Fruit fly (Drosophila melanogaster) whole organism, prepupa: ENCODE measurements around the gene CG13796.

ENCODE experiments used
- CG10669 ChIP-seq: fragments of 200-800 bp; sonication (Bioruptor generic); optimal IDR thresholded peaks from 3 replicates; lab custom pipeline; 2018; ENCODE audit warnings: missing biosample characterization, mild to moderate bottlenecking, missing genetic modification characterization, moderate library complexity
- CG31627 ChIP-seq: fragments of 200-800 bp; sonication (Bioruptor generic); optimal IDR thresholded peaks from 3 replicates; lab custom pipeline; 2016; ENCODE audit warnings: missing biosample characterization, missing genetic modification characterization
- Hr39 ChIP-seq: fragments of 200-800 bp; sonication (Bioruptor generic); optimal IDR thresholded peaks from 2 replicates; lab custom pipeline; 2016; ENCODE audit warnings: missing biosample characterization, missing genetic modification characterization
- fd59A ChIP-seq: fragments of 200-800 bp; sonication (Bioruptor generic); optimal IDR thresholded peaks from 2 replicates; lab custom pipeline; 2017; ENCODE audit warnings: missing biosample characterization, mild to moderate bottlenecking, missing genetic modification characterization, missing genetic modification reagents
- net ChIP-seq: fragments of 200-800 bp; sonication (Bioruptor generic); optimal IDR thresholded peaks from 3 replicates; lab custom pipeline; 2016; ENCODE audit warnings: missing biosample characterization, missing genetic modification characterization
- topi ChIP-seq: fragments of 200-800 bp; sonication (Bioruptor generic); optimal IDR thresholded peaks from 3 replicates; lab custom pipeline; 2016; ENCODE audit warnings: missing biosample characterization, missing genetic modification characterization

dm6 chr2L:7722723-7723122, 9.7 kb downstream of the CG13796 start, which contains the start of gene CG13794:
- TF ChIP-seq net (no peak), topi (GFP tag; lab: Kevin White, UChicago) (no peak), Hr39 (GFP tag; lab: Kevin White, UChicago) (no peak), fd59A (no peak), CG10669 (no peak), CG31627 (GFP tag; lab: Kevin White, UChicago) (no peak)
